Fruit fly (Drosophila melanogaster): ENCODE data around the gene Oatp33Ea.
A peak's percentile ranks its signal among the peaks of the same experiment; 100 is the strongest.

The Oatp33Ea gene

DNA sequence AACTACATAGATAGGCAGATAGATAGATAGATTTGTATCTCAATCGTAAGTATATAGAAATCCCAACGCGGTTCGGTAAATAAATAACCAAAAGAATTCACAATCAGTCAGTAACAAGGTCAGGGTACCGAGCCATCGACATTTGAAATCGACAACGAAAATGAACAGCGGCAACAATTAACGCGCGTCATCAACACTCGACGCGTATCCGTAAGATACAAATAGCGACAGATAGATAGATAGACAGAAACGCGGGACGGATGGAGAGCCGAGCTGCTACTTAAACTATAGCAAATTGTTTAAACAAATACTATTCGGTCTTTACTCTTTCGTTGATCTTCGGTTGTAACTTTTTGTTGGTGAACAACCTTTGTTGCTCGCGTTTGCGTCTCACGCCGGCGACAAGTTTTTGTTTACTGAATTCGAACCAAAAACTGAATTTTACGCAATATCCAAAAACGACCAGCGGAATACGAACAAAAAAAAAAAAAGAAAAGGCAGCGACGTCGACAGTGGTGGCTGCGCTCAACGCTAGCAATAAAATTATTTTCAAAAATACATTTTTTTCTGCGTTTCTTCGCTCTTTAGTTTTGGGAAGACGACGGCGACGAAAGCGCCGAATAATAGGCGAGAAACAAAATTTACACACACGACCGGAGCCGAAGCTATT is 47.5 kb upstream of the Oatp33Ea start (continued):
- TF ChIP-seq CG13775 (GFP tag; optimal IDR thresholded peaks at IDR 0.05) (no peak), exex (tag; optimal IDR thresholded peaks at IDR 0.05) (peak; percentile 3), CG17385 (GFP tag; optimal IDR thresholded peaks at IDR 0.05) (peak; percentile 33), zf30C (GFP tag; optimal IDR thresholded peaks at IDR 0.05) (no peak), grn (GFP tag; optimal IDR thresholded peaks at IDR 0.05) (peak; percentile 46), chinmo (GFP tag; IDR thresholded peaks at IDR 0.05; ENCODE audit: partially characterized antibody) (0 out of 4 replicates have a peak, but pooled peaks have one; percentile 67), CG11093 (GFP tag; IDR thresholded peaks at IDR 0.05) (no peak), CG8290 (GFP tag; optimal IDR thresholded peaks at IDR 0.05) (no peak), CG8290 (tag; optimal IDR thresholded peaks at IDR 0.05) (peak in 1 of 2 experiments; percentile 16), sqz (GFP tag; optimal IDR thresholded peaks at IDR 0.05) (no peak), CG2199 (GFP tag; IDR thresholded peaks at IDR 0.05) (peak; percentile 88), Med (GFP tag) (peak; percentile 54), CG8924 (tag; optimal IDR thresholded peaks at IDR 0.05) (peak; percentile 92), CG13894 (tag; optimal IDR thresholded peaks at IDR 0.05) (peak; percentile 31), CG15269 (tag; optimal IDR thresholded peaks at IDR 0.05) (peak; percentile 22), CHES-1-like (GFP tag; optimal IDR thresholded peaks at IDR 0.05) (peak; percentile 25), HHEX (GFP tag; optimal IDR thresholded peaks at IDR 0.05) (peak; percentile 1), Ets65A (GFP tag) (peak; percentile 53), CG9932 (GFP tag; IDR thresholded peaks at IDR 0.05) (no peak), schlank (tag; optimal IDR thresholded peaks at IDR 0.05) (peak; percentile 17), seq (GFP tag; IDR thresholded peaks at IDR 0.05) (0 out of 2 replicates have a peak, but pooled peaks have one; percentile 12), mirr (GFP tag; optimal IDR thresholded peaks at IDR 0.05) (peak; percentile 74), tap (tag; optimal IDR thresholded peaks at IDR 0.05) (no peak), CG12769 (tag; optimal IDR thresholded peaks at IDR 0.05) (peak; percentile 60), D (optimal IDR thresholded peaks at IDR 0.05) (no peak), D (GFP tag; optimal IDR thresholded peaks at IDR 0.05) (no peak), CG6689 (GFP tag; IDR thresholded peaks at IDR 0.05) (0 out of 2 replicates have a peak, but pooled peaks have one; percentile 17), so (GFP tag; IDR thresholded peaks at IDR 0.05) (0 out of 3 replicates have a peak, but pooled peaks have one; percentile 41), lilli (GFP tag; optimal IDR thresholded peaks at IDR 0.05) (peak; percentile 1), wek (GFP tag; optimal IDR thresholded peaks at IDR 0.05) (peak; percentile 11), CG7839 (tag; optimal IDR thresholded peaks at IDR 0.05) (no peak), CG15514 (GFP tag; optimal IDR thresholded peaks at IDR 0.05) (peak; percentile 23), ci (GFP tag; IDR thresholded peaks at IDR 0.05) (peak; percentile 39; the same call in 1 of the 3 replicates), abd-A (tag; optimal IDR thresholded peaks at IDR 0.05) (peak; percentile 28), chn (GFP tag; optimal IDR thresholded peaks at IDR 0.05) (no peak), Jarid2 (GFP tag; optimal IDR thresholded peaks at IDR 0.05) (peak; percentile 7)

- TF ChIP-seq chinmo (GFP tag; IDR thresholded peaks at IDR 0.05; ENCODE audit: partially characterized antibody), result 0 out of 4 replicates have a peak, but pooled peaks have one; percentile 7
- TF ChIP-seq CG1832 (GFP tag; optimal IDR thresholded peaks at IDR 0.05), result no peak
- TF ChIP-seq CG31224 (GFP tag; IDR thresholded peaks at IDR 0.05), result peak; percentile 28; the same call in 1 of the 2 replicates
- TF ChIP-seq Hr78 (GFP tag; optimal IDR thresholded peaks at IDR 0.05), result peak in 1 of 2 experiments; percentile 90
Observed at dm6 chr2L:12489470-12489869, 43.7 kb upstream of the Oatp33Ea start.
